Worm (Caenorhabditis elegans) whole organism, L2 larva: ENCODE measurements around the gene col-132.

ENCODE experiments used
- C34F6.9 ChIP-seq: fragments of 150-350 bp; optimal IDR thresholded peaks from 2 replicates; lab custom pipeline; 2014; ENCODE audit warnings: missing biosample characterization, missing genetic modification characterization
- F13H6.1 ChIP-seq: sonication (generic microtip); optimal IDR thresholded peaks from 2 replicates; lab custom pipeline; 2016; ENCODE audit warnings: missing genetic modification characterization, missing compliant biosample characterization
- R02D3.7 ChIP-seq: fragments of 150-350 bp; optimal IDR thresholded peaks from 2 replicates; lab custom pipeline; 2014; ENCODE audit warnings: missing biosample characterization, missing genetic modification characterization
- Y55F3AM.14 ChIP-seq: fragments of 200-800 bp; sonication (Bioruptor generic); optimal IDR thresholded peaks from 2 replicates; lab custom pipeline; 2018; ENCODE audit warnings: mild to moderate bottlenecking, missing genetic modification characterization, missing compliant biosample characterization
- ZK546.5 ChIP-seq: sonication (generic microtip); optimal IDR thresholded peaks from 2 replicates; lab custom pipeline; 2017; ENCODE audit warnings: missing biosample characterization, missing genetic modification characterization
- alr-1 ChIP-seq: fragments of 150-350 bp; optimal IDR thresholded peaks from 2 replicates; lab custom pipeline; 2014; ENCODE audit warnings: missing biosample characterization, missing genetic modification characterization
- aly-2 ChIP-seq: fragments of 150-350 bp; optimal IDR thresholded peaks from 2 replicates; lab custom pipeline; 2014; ENCODE audit warnings: missing biosample characterization, missing genetic modification characterization
- ama-1 ChIP-seq: fragments of 150-350 bp; optimal IDR thresholded peaks from 2 replicates; lab custom pipeline; 2018; ENCODE audit warnings: inconsistent platforms
- blmp-1 ChIP-seq: sonication (generic microtip); optimal IDR thresholded peaks from 2 replicates; lab custom pipeline; 2017; ENCODE audit warnings: missing genetic modification characterization, mild to moderate bottlenecking, missing compliant biosample characterization, antibody characterized with exemption, moderate library complexity; ENCODE audit not compliant: insufficient read depth
- ceh-16 ChIP-seq: fragments of 150-350 bp; optimal IDR thresholded peaks from 2 replicates; lab custom pipeline; 2014; ENCODE audit warnings: missing biosample characterization, missing genetic modification characterization
- ceh-82 ChIP-seq: fragments of 150-350 bp; optimal IDR thresholded peaks from 2 replicates; lab custom pipeline; 2014; ENCODE audit warnings: missing biosample characterization, missing genetic modification characterization
- crh-2 ChIP-seq: sonication (generic microtip); optimal IDR thresholded peaks from 2 replicates; lab custom pipeline; 2017; ENCODE audit warnings: missing biosample characterization, missing genetic modification characterization
- egl-27 ChIP-seq: sonication (generic microtip); optimal IDR thresholded peaks from 3 replicates; lab custom pipeline; 2017; ENCODE audit warnings: missing biosample characterization, missing genetic modification reagents, missing genetic modification characterization
- elt-3 ChIP-seq: sonication (generic microtip); optimal IDR thresholded peaks from 2 replicates; lab custom pipeline; 2017; ENCODE audit warnings: missing biosample characterization, missing genetic modification characterization
- fos-1 ChIP-seq: fragments of 150-350 bp; optimal IDR thresholded peaks from 2 replicates; lab custom pipeline; 2014; ENCODE audit warnings: missing biosample characterization, missing genetic modification characterization
- gmeb-1 ChIP-seq: fragments of 150-350 bp; optimal IDR thresholded peaks from 2 replicates; lab custom pipeline; 2014; ENCODE audit warnings: missing biosample characterization, missing genetic modification characterization
- lin-11 ChIP-seq: fragments of 150-350 bp; sonication (generic microtip); optimal IDR thresholded peaks from 2 replicates; lab custom pipeline; 2014; ENCODE audit warnings: missing biosample characterization, missing genetic modification characterization, inconsistent platforms, mixed read lengths
- lin-13 ChIP-seq: fragments of 150-350 bp; optimal IDR thresholded peaks from 2 replicates; lab custom pipeline; 2014; ENCODE audit warnings: missing biosample characterization, missing genetic modification reagents, missing genetic modification characterization
- lsy-2 ChIP-seq, 2 experiments: fragments of 150-350 bp in 1 of 2; sonication (generic microtip) in 1 of 2; optimal IDR thresholded peaks; 2 replicates each; lab custom pipeline; 2014 to 2017; ENCODE audit warnings: missing biosample characterization in 2 of 2, missing genetic modification characterization in 2 of 2
- mab-5 ChIP-seq: fragments of 150-350 bp; optimal IDR thresholded peaks from 2 replicates; lab custom pipeline; 2014; ENCODE audit warnings: missing biosample characterization, missing genetic modification characterization
- mbf-1 ChIP-seq: sonication (generic microtip); optimal IDR thresholded peaks from 2 replicates; lab custom pipeline; 2017; ENCODE audit warnings: missing biosample characterization, missing genetic modification characterization
- mdl-1 ChIP-seq, 2 experiments: fragments of 150-350 bp in 1 of 2; sonication (generic microtip) in 1 of 2; optimal IDR thresholded peaks; 2 replicates each; lab custom pipeline; 2017; ENCODE audit warnings: missing biosample characterization in 2 of 2, missing genetic modification characterization in 2 of 2
- nhr-10 ChIP-seq: sonication (generic microtip); optimal IDR thresholded peaks from 2 replicates; lab custom pipeline; 2017; ENCODE audit warnings: missing biosample characterization, missing genetic modification characterization
- nhr-12 ChIP-seq: fragments of 150-350 bp; optimal IDR thresholded peaks from 2 replicates; lab custom pipeline; 2014; ENCODE audit warnings: missing biosample characterization, missing genetic modification characterization
- nhr-129 ChIP-seq: fragments of 150-350 bp; optimal IDR thresholded peaks from 2 replicates; lab custom pipeline; 2014; ENCODE audit warnings: missing biosample characterization, missing genetic modification characterization
- nhr-21 ChIP-seq: fragments of 150-350 bp; optimal IDR thresholded peaks from 2 replicates; lab custom pipeline; 2014; ENCODE audit warnings: missing biosample characterization, missing genetic modification characterization
- nhr-23 ChIP-seq: fragments of 150-350 bp; optimal IDR thresholded peaks from 2 replicates; lab custom pipeline; 2014; ENCODE audit warnings: missing biosample characterization, missing genetic modification reagents, missing genetic modification characterization
- nhr-237 ChIP-seq: fragments of 150-350 bp; optimal IDR thresholded peaks from 2 replicates; lab custom pipeline; 2014; ENCODE audit warnings: missing biosample characterization, missing genetic modification characterization
- nhr-25 ChIP-seq: fragments of 150-350 bp; sonication (generic microtip); optimal IDR thresholded peaks from 3 replicates; lab custom pipeline; 2014; ENCODE audit warnings: missing biosample characterization, missing genetic modification characterization
- nhr-6 ChIP-seq: fragments of 150-350 bp; optimal IDR thresholded peaks from 2 replicates; lab custom pipeline; 2014; ENCODE audit warnings: missing biosample characterization, missing genetic modification characterization
- sem-4 ChIP-seq: fragments of 150-350 bp; optimal IDR thresholded peaks from 2 replicates; lab custom pipeline; 2014; ENCODE audit warnings: missing biosample characterization, missing genetic modification reagents, missing genetic modification characterization
- skn-1 ChIP-seq: sonication (generic microtip); optimal IDR thresholded peaks from 2 replicates; lab custom pipeline; 2017; ENCODE audit warnings: missing biosample characterization, missing genetic modification characterization
- sma-3 ChIP-seq: sonication (generic microtip); optimal IDR thresholded peaks from 2 replicates; lab custom pipeline; 2016; ENCODE audit warnings: missing genetic modification reagents, missing genetic modification characterization, missing compliant biosample characterization
- sma-9 ChIP-seq, 2 experiments: fragments of 150-350 bp in 1 of 2; sonication (generic microtip) in 1 of 2; optimal IDR thresholded peaks; 2 replicates each; lab custom pipeline; 2014 to 2016; ENCODE audit warnings: missing genetic modification characterization in 2 of 2, mild to moderate bottlenecking in 1 of 2, missing biosample characterization in 1 of 2, missing compliant biosample characterization in 1 of 2, missing genetic modification reagents in 1 of 2, moderate library complexity in 1 of 2
- snpc-4 ChIP-seq: fragments of 150-350 bp; optimal IDR thresholded peaks from 2 replicates; lab custom pipeline; 2014; ENCODE audit warnings: missing biosample characterization, missing genetic modification characterization
- unc-39 ChIP-seq: fragments of 150-350 bp; optimal IDR thresholded peaks from 2 replicates; lab custom pipeline; 2014; ENCODE audit warnings: missing biosample characterization, missing genetic modification characterization
- unc-55 ChIP-seq: fragments of 150-350 bp; sonication (generic microtip); optimal IDR thresholded peaks from 3 replicates; lab custom pipeline; 2014; ENCODE audit warnings: missing biosample characterization, missing genetic modification reagents, missing genetic modification characterization
- unc-62 ChIP-seq: fragments of 150-350 bp; optimal IDR thresholded peaks from 2 replicates; lab custom pipeline; 2014; ENCODE audit warnings: missing biosample characterization, missing genetic modification reagents, missing genetic modification characterization
- zag-1 ChIP-seq: fragments of 150-350 bp; optimal IDR thresholded peaks from 2 replicates; lab custom pipeline; 2014; ENCODE audit warnings: missing biosample characterization, missing genetic modification characterization
- ztf-1 ChIP-seq: fragments of 200-800 bp; sonication (Bioruptor generic); conservative IDR thresholded peaks from 2 replicates; pipeline ENCODE4 v1.3.6; 2022; ENCODE audit warnings: missing genetic modification characterization, missing compliant biosample characterization
- ztf-11 ChIP-seq: sonication (generic microtip); optimal IDR thresholded peaks from 2 replicates; lab custom pipeline; 2017; ENCODE audit warnings: missing biosample characterization, missing genetic modification characterization
- ztf-4 ChIP-seq: fragments of 150-350 bp; optimal IDR thresholded peaks from 2 replicates; lab custom pipeline; 2014; ENCODE audit warnings: missing biosample characterization, missing genetic modification characterization

col-132 gene

ce11 chrIV:13104900-13105299 lies 14.0 kb upstream of the col-132 start, which contains the start of gene rde-11:
Gene rde-11, plus strand, starts transcription at chrIV:13105200.
- TF ChIP-seq nhr-6 (tag; lab: Kevin White, UChicago) (no peak), lin-13 (GFP tag; lab: Kevin White, UChicago) (no peak), sma-3 (GFP tag; lab: Kevin White, UChicago) (no peak), ama-1 (lab: Kevin White, UChicago) (no peak), sma-9 (GFP tag; optimal IDR thresholded peaks at IDR 0.05; lab: Kevin White, UChicago) (no peak), sma-9 (tag; optimal IDR thresholded peaks at IDR 0.05; lab: Kevin White, UChicago) (no peak), nhr-237 (tag; lab: Kevin White, UChicago) (no peak), ztf-11 (no peak), aly-2 (tag; lab: Kevin White, UChicago) (no peak), mab-5 (tag; lab: Kevin White, UChicago) (no peak), unc-62 (GFP tag; lab: Kevin White, UChicago) (no peak), unc-55 (GFP tag; lab: Kevin White, UChicago) (no peak), ceh-16 (tag; lab: Kevin White, UChicago) (no peak), alr-1 (tag; lab: Kevin White, UChicago) (no peak), R02D3.7 (tag; lab: Kevin White, UChicago) (no peak), egl-27 (tag; lab: Kevin White, UChicago) (no peak), nhr-25 (no peak), mbf-1 (tag; lab: Kevin White, UChicago) (no peak)

- TF ChIP-seq mdl-1 (tag; optimal IDR thresholded peaks at IDR 0.05; lab: Kevin White, UChicago), result no peak
- TF ChIP-seq sma-3 (GFP tag; lab: Kevin White, UChicago), result no peak
- TF ChIP-seq aly-2 (tag; lab: Kevin White, UChicago), result no peak
- TF ChIP-seq sma-9 (GFP tag; optimal IDR thresholded peaks at IDR 0.05; lab: Kevin White, UChicago), result no peak
- no peak for TF ChIP-seq sma-9 (tag; optimal IDR thresholded peaks at IDR 0.05; lab: Kevin White, UChicago)
- TF ChIP-seq ama-1 (lab: Kevin White, UChicago), result no peak
- TF ChIP-seq snpc-4, result no peak
- TF ChIP-seq unc-62 (GFP tag; lab: Kevin White, UChicago), result no peak
- TF ChIP-seq nhr-12 (tag; lab: Kevin White, UChicago), result no peak
- TF ChIP-seq nhr-237 (tag; lab: Kevin White, UChicago), result no peak
- no peak for TF ChIP-seq nhr-23 (tag; lab: Kevin White, UChicago)
- no peak for TF ChIP-seq nhr-25
- no peak for TF ChIP-seq zag-1 (tag; lab: Kevin White, UChicago)
Observed at ce11 chrIV:13100415-13100814, 9.5 kb upstream of the col-132 start, which contains the start of gene fask-1. Gene fask-1, plus strand, starts transcription at chrIV:13100715.

- peak; percentile 67 for TF ChIP-seq mab-5 (tag; lab: Kevin White, UChicago)
- TF ChIP-seq lin-13 (GFP tag; lab: Kevin White, UChicago), result peak; percentile 66
- no peak for TF ChIP-seq aly-2 (tag; lab: Kevin White, UChicago)
- TF ChIP-seq unc-39 (tag; lab: Kevin White, UChicago), result no peak
- no peak for TF ChIP-seq unc-62 (GFP tag; lab: Kevin White, UChicago)
- peak; percentile 91 for TF ChIP-seq C34F6.9 (tag; lab: Kevin White, UChicago)
- TF ChIP-seq ztf-4 (tag; lab: Kevin White, UChicago), result no peak
- peak; percentile 19 for TF ChIP-seq ZK546.5 (tag; lab: Kevin White, UChicago)
- no peak for TF ChIP-seq ceh-82 (tag; lab: Kevin White, UChicago)
- no peak for TF ChIP-seq ztf-1 (GFP tag; lab: Robert Waterston, UW)
- TF ChIP-seq nhr-23 (tag; lab: Kevin White, UChicago), result no peak
- peak; percentile 89 for TF ChIP-seq unc-55 (GFP tag; lab: Kevin White, UChicago)
- TF ChIP-seq nhr-25, result peak; percentile 65
- TF ChIP-seq fos-1 (tag; lab: Kevin White, UChicago), result peak; percentile 47
- no peak for TF ChIP-seq zag-1 (tag; lab: Kevin White, UChicago)
- no peak for TF ChIP-seq nhr-6 (tag; lab: Kevin White, UChicago)
- TF ChIP-seq mdl-1 (tag; optimal IDR thresholded peaks at IDR 0.05; lab: Kevin White, UChicago), result peak in 1 of 2 experiments; percentile 5
- peak; percentile 90 for TF ChIP-seq nhr-129
- no peak for TF ChIP-seq nhr-10 (tag; lab: Kevin White, UChicago)
- TF ChIP-seq ztf-11, result no peak
- TF ChIP-seq F13H6.1 (tag; lab: Kevin White, UChicago), result peak; percentile 53
- TF ChIP-seq lsy-2 (tag; optimal IDR thresholded peaks at IDR 0.05; lab: Kevin White, UChicago), result peak; percentile 65 to 90
- peak; percentile 84 for TF ChIP-seq gmeb-1 (tag; lab: Kevin White, UChicago)
- TF ChIP-seq Y55F3AM.14 (GFP tag; lab: Kevin White, UChicago), result no peak
- no peak for TF ChIP-seq snpc-4
- TF ChIP-seq sem-4, result no peak
- TF ChIP-seq blmp-1 (tag; lab: Kevin White, UChicago), result peak; percentile 6
- TF ChIP-seq ama-1 (lab: Kevin White, UChicago), result peak; percentile 8
- no peak for TF ChIP-seq sma-9 (GFP tag; optimal IDR thresholded peaks at IDR 0.05; lab: Kevin White, UChicago)
- TF ChIP-seq sma-9 (tag; optimal IDR thresholded peaks at IDR 0.05; lab: Kevin White, UChicago), result no peak
- no peak for TF ChIP-seq nhr-21
- peak; percentile 23 for TF ChIP-seq lin-11 (tag; lab: Kevin White, UChicago)
- peak; percentile 40 for TF ChIP-seq sma-3 (GFP tag; lab: Kevin White, UChicago)
- TF ChIP-seq alr-1 (tag; lab: Kevin White, UChicago), result no peak
- TF ChIP-seq crh-2, result peak; percentile 82
- no peak for TF ChIP-seq skn-1 (tag; lab: Kevin White, UChicago)
- no peak for TF ChIP-seq elt-3 (tag; lab: Kevin White, UChicago)
- TF ChIP-seq, all 48 proteins: peak for 17
Observed at ce11 chrIV:13098652-13099051, 7.8 kb upstream of the col-132 start, which contains the start of the genes dli-1, tin-9.2 and exos-4.1. Gene dli-1, minus strand, starts transcription at chrIV:13098792. Gene tin-9.2, plus strand, starts transcription at chrIV:13098995. Gene exos-4.1, plus strand, starts transcription at chrIV:13098999.
